Fruit fly (Drosophila melanogaster) whole organism, embryonic: Measurements from ENCODE around the gene CG31816.
A peak's percentile ranks its signal among the peaks of the same experiment; 100 is the strongest.

Experiments used
- Bdp1 ChIP-seq: fragments of 200-800 bp; sonication (Bioruptor generic); optimal IDR thresholded peaks from 3 replicates; lab custom pipeline; 2016; ENCODE audit warnings: missing biosample characterization, missing genetic modification characterization
- Bgb ChIP-seq: fragments of 200-800 bp; sonication (Bioruptor generic); IDR thresholded peaks from 2 replicates; pipeline ENCODE4 v1.3.6; 2022; ENCODE audit warnings: missing biosample characterization, missing genetic modification characterization; ENCODE audit not compliant: partially characterized antibody
- CG1024 ChIP-seq: fragments of 200-800 bp; sonication (Bioruptor generic); IDR thresholded peaks from 2 replicates; pipeline ENCODE4 v1.3.6; 2022; ENCODE audit warnings: missing biosample characterization, missing genetic modification characterization
- CG10267 ChIP-seq: fragments of 200-800 bp; sonication (Bioruptor generic); optimal IDR thresholded peaks from 2 replicates; lab custom pipeline; 2018; ENCODE audit warnings: missing biosample characterization, mild to moderate bottlenecking, missing genetic modification characterization, moderate library complexity
- CG10959 ChIP-seq: fragments of 200-800 bp; sonication (Bioruptor generic); IDR thresholded peaks from 2 replicates; pipeline ENCODE4 v1.3.6; 2022; ENCODE audit warnings: missing biosample characterization, missing genetic modification characterization
- CG11504 ChIP-seq: fragments of 200-800 bp; sonication (Bioruptor generic); optimal IDR thresholded peaks from 3 replicates; lab custom pipeline; 2019; ENCODE audit warnings: missing biosample characterization, mild to moderate bottlenecking, missing genetic modification characterization, moderate library complexity
- CG12155 ChIP-seq: fragments of 200-800 bp; sonication (Bioruptor generic); optimal IDR thresholded peaks from 3 replicates; lab custom pipeline; 2016; ENCODE audit warnings: missing biosample characterization, missing genetic modification characterization
- CG1233 ChIP-seq: fragments of 200-800 bp; sonication (Bioruptor generic); optimal IDR thresholded peaks from 4 replicates; lab custom pipeline; 2018; ENCODE audit warnings: missing biosample characterization, mild to moderate bottlenecking, missing genetic modification characterization
- CG13775 ChIP-seq: fragments of 200-800 bp; sonication (Bioruptor generic); optimal IDR thresholded peaks from 3 replicates; lab custom pipeline; 2017; ENCODE audit warnings: missing biosample characterization, mild to moderate bottlenecking, missing genetic modification characterization
- CG16863 ChIP-seq: fragments of 200-800 bp; sonication (Bioruptor generic); optimal IDR thresholded peaks from 3 replicates; lab custom pipeline; 2016; ENCODE audit warnings: missing biosample characterization, missing genetic modification characterization
- CG9817 ChIP-seq: fragments of 200-800 bp; sonication (Bioruptor generic); optimal IDR thresholded peaks from 2 replicates; lab custom pipeline; 2018; ENCODE audit warnings: missing biosample characterization, mild to moderate bottlenecking, missing genetic modification characterization, moderate library complexity
- CG9876 ChIP-seq: fragments of 200-800 bp; sonication (Bioruptor generic); optimal IDR thresholded peaks from 2 replicates; lab custom pipeline; 2016; ENCODE audit warnings: missing biosample characterization, missing genetic modification characterization
- CrebB ChIP-seq: fragments of 200-800 bp; sonication (Bioruptor generic); optimal IDR thresholded peaks from 3 replicates; lab custom pipeline; 2018; ENCODE audit warnings: missing biosample characterization, mild to moderate bottlenecking, missing genetic modification characterization
- D19B ChIP-seq: fragments of 200-800 bp; sonication (Bioruptor generic); optimal IDR thresholded peaks from 2 replicates; lab custom pipeline; 2017; ENCODE audit warnings: missing biosample characterization, mild to moderate bottlenecking, missing genetic modification characterization
- Dad ChIP-seq: fragments of 200-800 bp; sonication (Bioruptor generic); optimal IDR thresholded peaks from 3 replicates; lab custom pipeline; 2016; ENCODE audit warnings: missing biosample characterization, missing genetic modification characterization
- Dp ChIP-seq: fragments of 200-800 bp; sonication (Bioruptor generic); optimal IDR thresholded peaks from 2 replicates; lab custom pipeline; 2018; ENCODE audit warnings: missing biosample characterization, mild to moderate bottlenecking, missing genetic modification characterization, moderate library complexity
- ERR ChIP-seq: fragments of 200-800 bp; sonication (Bioruptor generic); optimal IDR thresholded peaks from 2 replicates; lab custom pipeline; 2016; ENCODE audit warnings: missing biosample characterization, missing genetic modification characterization
- Fer3 ChIP-seq: fragments of 200-800 bp; sonication (Bioruptor generic); optimal IDR thresholded peaks from 2 replicates; lab custom pipeline; 2018; ENCODE audit warnings: missing biosample characterization, mild to moderate bottlenecking, missing genetic modification characterization, moderate library complexity
- Hr78 ChIP-seq, 2 experiments: fragments of 200-800 bp in 1 of 2; fragments of >200 bp in 1 of 2; sonication (Bioruptor generic) in 1 of 2; optimal IDR thresholded peaks; 2 replicates each; lab custom pipeline; 2017 to 2019; ENCODE audit warnings: missing biosample characterization in 2 of 2, missing genetic modification characterization in 2 of 2, mild to moderate bottlenecking in 1 of 2, moderate library complexity in 1 of 2
- Lhr ChIP-seq: fragments of 200-800 bp; sonication (Bioruptor generic); optimal IDR thresholded peaks from 3 replicates; lab custom pipeline; 2017; ENCODE audit warnings: mild to moderate bottlenecking, missing biosample characterization, missing genetic modification reagents, missing genetic modification characterization
- Mad ChIP-seq: fragments of 200-800 bp; sonication (Bioruptor generic); optimal IDR thresholded peaks from 2 replicates; lab custom pipeline; 2016; ENCODE audit warnings: missing biosample characterization, missing genetic modification characterization
- Sry-β ChIP-seq: fragments of 200-800 bp; sonication (Bioruptor generic); optimal IDR thresholded peaks from 2 replicates; lab custom pipeline; 2018; ENCODE audit warnings: missing biosample characterization, mild to moderate bottlenecking, missing genetic modification characterization, moderate library complexity
- Trl ChIP-seq, 3 experiments: fragments of >200 bp in 2 of 3; fragments of 200-800 bp in 1 of 3; sonication (Bioruptor generic) in 1 of 3; optimal IDR thresholded peaks; 2 replicates in 1 of 3; 3 replicates in 2 of 3; lab custom pipeline; 2016 to 2017; ENCODE audit warnings: missing biosample characterization in 1 of 3, missing genetic modification characterization in 1 of 3
- YL-1 ChIP-seq: fragments of 200-800 bp; sonication (Bioruptor generic); optimal IDR thresholded peaks from 3 replicates; lab custom pipeline; 2017; ENCODE audit warnings: missing biosample characterization, mild to moderate bottlenecking, missing genetic modification characterization
- al ChIP-seq: fragments of 200-800 bp; sonication (Bioruptor generic); IDR thresholded peaks from 2 replicates; pipeline ENCODE4 v1.3.6; 2022; ENCODE audit warnings: missing biosample characterization, missing genetic modification characterization
- ash1 ChIP-seq: fragments of 200-800 bp; sonication (Bioruptor generic); optimal IDR thresholded peaks from 2 replicates; lab custom pipeline; 2018; ENCODE audit warnings: missing biosample characterization, mild to moderate bottlenecking, missing genetic modification characterization
- bab2 ChIP-seq: fragments of 200-800 bp; sonication (Bioruptor generic); optimal IDR thresholded peaks from 2 replicates; lab custom pipeline; 2016; ENCODE audit warnings: missing biosample characterization, missing genetic modification characterization
- bcd ChIP-seq: fragments of 200-800 bp; sonication (Bioruptor generic); optimal IDR thresholded peaks from 2 replicates; lab custom pipeline; 2017; ENCODE audit warnings: missing biosample characterization, mild to moderate bottlenecking, missing genetic modification characterization
- chn ChIP-seq: fragments of 200-800 bp; sonication (Bioruptor generic); optimal IDR thresholded peaks from 2 replicates; lab custom pipeline; 2016; ENCODE audit warnings: missing biosample characterization, missing genetic modification characterization
- dm ChIP-seq: fragments of 200-800 bp; sonication (Bioruptor generic); optimal IDR thresholded peaks from 3 replicates; lab custom pipeline; 2016; ENCODE audit warnings: missing biosample characterization, missing genetic modification characterization
- dmrt99B ChIP-seq: fragments of 200-800 bp; sonication (Bioruptor generic); optimal IDR thresholded peaks from 2 replicates; lab custom pipeline; 2018; ENCODE audit warnings: missing biosample characterization, mild to moderate bottlenecking, missing genetic modification characterization, moderate library complexity
- exex ChIP-seq: fragments of 200-800 bp; sonication (Bioruptor generic); optimal IDR thresholded peaks from 4 replicates; lab custom pipeline; 2018; ENCODE audit warnings: missing biosample characterization, mild to moderate bottlenecking, missing genetic modification characterization, moderate library complexity
- fd102C ChIP-seq: fragments of 200-800 bp; sonication (Bioruptor generic); optimal IDR thresholded peaks from 2 replicates; lab custom pipeline; 2018; ENCODE audit warnings: missing biosample characterization, mild to moderate bottlenecking, missing genetic modification characterization, moderate library complexity
- gcm ChIP-seq: fragments of 200-800 bp; sonication (Bioruptor generic); optimal IDR thresholded peaks from 2 replicates; lab custom pipeline; 2019; ENCODE audit warnings: missing biosample characterization, mild to moderate bottlenecking, missing genetic modification characterization, moderate library complexity
- gfzf ChIP-seq: fragments of 200-800 bp; sonication (Bioruptor generic); optimal IDR thresholded peaks from 2 replicates; lab custom pipeline; 2016; ENCODE audit warnings: missing biosample characterization, mild to moderate bottlenecking, missing genetic modification characterization, moderate library complexity
- h ChIP-seq: fragments of >200 bp; optimal IDR thresholded peaks from 2 replicates; lab custom pipeline; 2017
- hbn ChIP-seq: fragments of 200-800 bp; sonication (Bioruptor generic); IDR thresholded peaks from 2 replicates; pipeline ENCODE4 v1.3.6; 2022; ENCODE audit warnings: missing biosample characterization, missing genetic modification characterization; ENCODE audit not compliant: partially characterized antibody
- kni ChIP-seq: fragments of 200-800 bp; sonication (Bioruptor generic); optimal IDR thresholded peaks from 3 replicates; lab custom pipeline; 2017; ENCODE audit warnings: mild to moderate bottlenecking, missing biosample characterization, missing genetic modification reagents, missing genetic modification characterization
- maf-S ChIP-seq: fragments of 200-800 bp; sonication (Bioruptor generic); optimal IDR thresholded peaks from 2 replicates; lab custom pipeline; 2016; ENCODE audit warnings: missing biosample characterization, missing genetic modification characterization
- nau ChIP-seq: fragments of 200-800 bp; sonication (Bioruptor generic); optimal IDR thresholded peaks from 3 replicates; lab custom pipeline; 2017; ENCODE audit warnings: missing biosample characterization, mild to moderate bottlenecking, missing genetic modification characterization, missing genetic modification reagents
- nom ChIP-seq: fragments of 200-800 bp; sonication (Bioruptor generic); optimal IDR thresholded peaks from 2 replicates; lab custom pipeline; 2017; ENCODE audit warnings: missing biosample characterization, missing genetic modification characterization, mild to moderate bottlenecking, moderate library complexity, missing genetic modification reagents
- p53 ChIP-seq: fragments of 200-800 bp; sonication (Bioruptor generic); optimal IDR thresholded peaks from 2 replicates; lab custom pipeline; 2016; ENCODE audit warnings: missing biosample characterization, missing genetic modification characterization
- pb ChIP-seq: fragments of 200-800 bp; sonication (Bioruptor generic); optimal IDR thresholded peaks from 3 replicates; lab custom pipeline; 2016; ENCODE audit warnings: missing biosample characterization, missing genetic modification characterization
- ranshi ChIP-seq: fragments of 200-800 bp; sonication (Bioruptor generic); IDR thresholded peaks from 2 replicates; pipeline ENCODE4 v1.3.6; 2022; ENCODE audit warnings: missing biosample characterization, missing genetic modification characterization
- sens ChIP-seq: fragments of 200-800 bp; sonication (Bioruptor generic); peaks from one replicate; lab custom pipeline; 2016; ENCODE audit warnings: missing biosample characterization, missing genetic modification characterization
- shn ChIP-seq: fragments of 200-800 bp; sonication (Bioruptor generic); optimal IDR thresholded peaks from 3 replicates; lab custom pipeline; 2016; ENCODE audit warnings: missing biosample characterization, missing genetic modification characterization
- slp2 ChIP-seq: fragments of 200-800 bp; sonication (Bioruptor generic); optimal IDR thresholded peaks from 2 replicates; lab custom pipeline; 2016; ENCODE audit warnings: missing biosample characterization, missing genetic modification characterization
- wor ChIP-seq: fragments of 200-800 bp; sonication (Bioruptor generic); IDR thresholded peaks from 2 replicates; pipeline ENCODE4 v1.3.6; 2022; ENCODE audit warnings: missing biosample characterization, missing genetic modification characterization

Gene CG31816

DNA sequence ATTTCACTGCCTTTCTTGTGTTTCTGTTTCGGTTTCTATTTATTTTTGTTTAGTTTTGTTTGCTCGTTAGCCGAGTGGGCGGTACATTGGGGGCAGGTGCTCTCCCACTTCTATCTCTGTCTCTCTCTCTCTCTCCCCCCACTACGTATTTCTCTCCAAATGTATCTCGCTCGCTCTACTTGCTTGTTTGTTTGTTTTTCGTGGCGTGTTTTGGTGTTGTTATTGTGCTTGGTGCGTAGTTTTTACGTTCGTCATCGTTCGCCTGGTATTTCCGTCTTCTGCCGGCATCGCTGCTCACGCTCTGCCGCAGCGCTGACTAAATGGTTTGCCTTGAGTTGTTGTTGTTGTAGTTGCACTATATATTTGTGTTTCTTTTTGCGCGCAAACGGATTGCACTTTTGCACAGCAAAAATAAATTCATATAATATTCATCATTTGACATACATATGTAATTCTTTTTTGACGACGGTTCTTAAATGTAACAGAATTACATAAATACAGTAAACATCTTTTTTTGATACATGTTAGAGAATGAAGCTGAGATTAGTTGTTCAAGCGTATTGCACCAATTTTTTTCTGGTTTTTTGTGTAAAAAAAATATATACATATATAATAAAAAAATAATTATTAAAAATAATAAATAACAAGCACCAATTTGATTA is 8.0 kb upstream of the CG31816 start (continued):
- peak; percentile 14 for TF ChIP-seq bcd (GFP tag; lab: Kevin White, UChicago)
- no peak for TF ChIP-seq Sry-β (GFP tag; lab: Kevin White, UChicago)
- no peak for TF ChIP-seq ash1 (GFP tag; lab: Kevin White, UChicago)
- no peak for TF ChIP-seq fd102C (GFP tag; lab: Kevin White, UChicago)
- no peak for TF ChIP-seq Lhr (GFP tag; lab: Kevin White, UChicago)
- TF ChIP-seq Trl (optimal IDR thresholded peaks at IDR 0.05; lab: Kevin White, UChicago) = peak; percentile 77 to 91
- TF ChIP-seq Trl (GFP tag; optimal IDR thresholded peaks at IDR 0.05; lab: Kevin White, UChicago) = peak; percentile 21
- TF ChIP-seq CG10959 (GFP tag; lab: Robert Waterston, UW) = no peak
- no peak for TF ChIP-seq YL-1
- TF ChIP-seq CG11504 (tag; lab: Kevin White, UChicago) = peak; percentile 16
- TF ChIP-seq sens = peak; percentile 77
- TF ChIP-seq dm (GFP tag; lab: Kevin White, UChicago) = peak; percentile 24
- no peak for TF ChIP-seq Mad (GFP tag; lab: Kevin White, UChicago)
- no peak; the same call in 1 of the 2 replicates for TF ChIP-seq Bgb (GFP tag; lab: Robert Waterston, UW)

dm6 chr2L:16535071-16535581 is 7.2 kb upstream of the CG31816 start:
- TF ChIP-seq hbn (GFP tag; lab: Robert Waterston, UW) = no peak
- TF ChIP-seq pb = peak; percentile 74
- peak; percentile 42 for TF ChIP-seq CG10267
- 0 out of 2 replicates have a peak, but pooled peaks have one; percentile 30 for TF ChIP-seq ranshi (GFP tag; lab: Robert Waterston, UW)
- TF ChIP-seq chn (GFP tag; lab: Kevin White, UChicago) = peak; percentile 68
- peak; percentile 31 for TF ChIP-seq gcm (GFP tag; lab: Kevin White, UChicago)
- no peak for TF ChIP-seq kni (GFP tag; lab: Kevin White, UChicago)
- TF ChIP-seq Dad (GFP tag; lab: Kevin White, UChicago) = peak; percentile 43
- TF ChIP-seq CG13775 (GFP tag; lab: Kevin White, UChicago) = peak; percentile 69
- no peak for TF ChIP-seq CG1024 (GFP tag; lab: Robert Waterston, UW)
- peak; percentile 76 for TF ChIP-seq Fer3
- TF ChIP-seq exex = peak; percentile 45
- peak; percentile 9 for TF ChIP-seq ERR (GFP tag; lab: Kevin White, UChicago)
- peak; percentile 60 for TF ChIP-seq CG1233 (GFP tag; lab: Kevin White, UChicago)
- peak; percentile 45 for TF ChIP-seq CG12155
- peak; percentile 71 for TF ChIP-seq al
- TF ChIP-seq CG9817 (tag; lab: Kevin White, UChicago) = peak; percentile 70
- TF ChIP-seq Dp = no peak
- TF ChIP-seq gfzf (GFP tag; lab: Kevin White, UChicago) = no peak
- TF ChIP-seq D19B (GFP tag; lab: Kevin White, UChicago) = peak; percentile 66
- peak; percentile 89 for TF ChIP-seq dmrt99B (tag; lab: Kevin White, UChicago)
- TF ChIP-seq CrebB (tag; lab: Kevin White, UChicago) = no peak
- TF ChIP-seq nau (GFP tag; lab: Kevin White, UChicago) = no peak
- TF ChIP-seq Bdp1 (GFP tag; lab: Kevin White, UChicago) = peak; percentile 37
- no peak for TF ChIP-seq h (lab: Kevin White, UChicago)
- TF ChIP-seq p53 (GFP tag; lab: Kevin White, UChicago) = peak; percentile 13
- peak in 1 of 2 experiments; percentile 35 for TF ChIP-seq Hr78 (GFP tag; optimal IDR thresholded peaks at IDR 0.05; lab: Kevin White, UChicago)
- peak; percentile 59 for TF ChIP-seq slp2 (GFP tag; lab: Kevin White, UChicago)
- peak; percentile 89 for TF ChIP-seq shn (GFP tag; lab: Kevin White, UChicago)
- no peak for TF ChIP-seq nom
- TF ChIP-seq maf-S (GFP tag; lab: Kevin White, UChicago) = peak; percentile 59
- TF ChIP-seq CG16863 (GFP tag; lab: Kevin White, UChicago) = peak; percentile 20
- TF ChIP-seq bab2 = peak; percentile 70
- TF ChIP-seq wor (GFP tag; lab: Robert Waterston, UW) = peak; percentile 20; the same call in 1 of the 2 replicates
- peak; percentile 61 for TF ChIP-seq CG9876 (GFP tag; lab: Kevin White, UChicago)
